Worm (Caenorhabditis elegans) whole organism, young adult: ENCODE data around the gene D1086.8.
A peak's percentile ranks its signal among the peaks of the same experiment; 100 is the strongest.

Experiments
- B0019.2 ChIP-seq: fragments of 200-800 bp; sonication (Bioruptor generic); conservative IDR thresholded peaks from 2 replicates; pipeline ENCODE4 v1.3.6; 2022; ENCODE audit warnings: missing genetic modification reagents, missing genetic modification characterization, missing compliant biosample characterization
- F22D6.2 ChIP-seq: sonication (generic microtip); optimal IDR thresholded peaks from 2 replicates; lab custom pipeline; 2016; ENCODE audit warnings: mild to moderate bottlenecking, missing genetic modification characterization, missing compliant biosample characterization
- F33H1.4 ChIP-seq: fragments of 200-800 bp; sonication (Bioruptor generic); IDR thresholded peaks from 2 replicates; pipeline ENCODE4 v1.3.6; 2022; ENCODE audit warnings: missing genetic modification reagents, missing genetic modification characterization, missing compliant biosample characterization
- K11D2.4 ChIP-seq: fragments of 200-800 bp; sonication (Bioruptor generic); IDR thresholded peaks from 2 replicates; pipeline ENCODE4 v1.3.6; 2022; ENCODE audit warnings: missing genetic modification reagents, missing genetic modification characterization, missing compliant biosample characterization
- K12H6.12 ChIP-seq: fragments of 200-800 bp; sonication (Bioruptor generic); optimal IDR thresholded peaks from 2 replicates; lab custom pipeline; 2018; ENCODE audit warnings: mild to moderate bottlenecking, missing genetic modification characterization, missing compliant biosample characterization
- T26A5.8 ChIP-seq: sonication (generic microtip); optimal IDR thresholded peaks from 2 replicates; lab custom pipeline; 2016; ENCODE audit warnings: missing genetic modification characterization, missing compliant biosample characterization
- Y53F4B.3 ChIP-seq: fragments of 200-800 bp; sonication (Bioruptor generic); IDR thresholded peaks from 2 replicates; pipeline ENCODE4 v1.3.6; 2022; ENCODE audit warnings: missing genetic modification reagents, missing genetic modification characterization, missing compliant biosample characterization
- Y53G8AR.9 ChIP-seq: fragments of 200-800 bp; sonication (Bioruptor generic); conservative IDR thresholded peaks from 2 replicates; pipeline ENCODE4 v1.3.6; 2022; ENCODE audit warnings: missing genetic modification reagents, missing genetic modification characterization, missing compliant biosample characterization
- Y56A3A.18 ChIP-seq: fragments of 200-800 bp; sonication (Bioruptor generic); IDR thresholded peaks from 2 replicates; pipeline ENCODE4 v1.3.6; 2022; ENCODE audit warnings: missing genetic modification reagents, missing genetic modification characterization, missing compliant biosample characterization
- Y79H2A.3 ChIP-seq: fragments of 200-800 bp; sonication (Bioruptor generic); conservative IDR thresholded peaks from 2 replicates; pipeline ENCODE4 v1.3.6; 2022; ENCODE audit warnings: missing genetic modification reagents, missing genetic modification characterization, missing compliant biosample characterization
- attf-5 ChIP-seq: fragments of 200-800 bp; sonication (Bioruptor generic); optimal IDR thresholded peaks from 2 replicates; lab custom pipeline; 2018; ENCODE audit warnings: mild to moderate bottlenecking, missing genetic modification characterization, missing compliant biosample characterization
- bed-1 ChIP-seq: fragments of 200-800 bp; sonication (Bioruptor generic); IDR thresholded peaks from 2 replicates; pipeline ENCODE4 v1.3.6; 2022; ENCODE audit warnings: missing genetic modification reagents, missing genetic modification characterization, missing compliant biosample characterization
- cebp-2 ChIP-seq: fragments of 200-800 bp; sonication (Bioruptor generic); IDR thresholded peaks from 2 replicates; pipeline ENCODE4 v1.3.6; 2022; ENCODE audit warnings: missing genetic modification characterization, missing compliant biosample characterization
- ceh-27 ChIP-seq: fragments of 200-800 bp; sonication (Bioruptor generic); optimal IDR thresholded peaks from 2 replicates; lab custom pipeline; 2018; ENCODE audit warnings: mild to moderate bottlenecking, missing genetic modification characterization, moderate library complexity, missing compliant biosample characterization
- ceh-40 ChIP-seq: fragments of 200-800 bp; sonication (Bioruptor generic); IDR thresholded peaks from 2 replicates; pipeline ENCODE4 v1.3.6; 2022; ENCODE audit warnings: missing genetic modification characterization, missing compliant biosample characterization
- dox-1 ChIP-seq: fragments of 200-800 bp; sonication (Bioruptor generic); IDR thresholded peaks from 2 replicates; pipeline ENCODE4 v1.3.6; 2022; ENCODE audit warnings: missing genetic modification reagents, missing genetic modification characterization, missing compliant biosample characterization
- egl-44 ChIP-seq: fragments of 200-800 bp; sonication (Bioruptor generic); IDR thresholded peaks from 2 replicates; pipeline ENCODE4 v1.3.6; 2022; ENCODE audit warnings: missing genetic modification reagents, missing genetic modification characterization, missing compliant biosample characterization
- egrh-3 ChIP-seq: fragments of 200-800 bp; sonication (Bioruptor generic); IDR thresholded peaks from 2 replicates; pipeline ENCODE4 v1.3.6; 2022; ENCODE audit warnings: missing genetic modification reagents, missing genetic modification characterization, missing compliant biosample characterization
- ets-4 ChIP-seq: fragments of 200-800 bp; sonication (Bioruptor generic); optimal IDR thresholded peaks from 2 replicates; lab custom pipeline; 2018; ENCODE audit warnings: mild to moderate bottlenecking, missing genetic modification characterization, missing compliant biosample characterization
- him-1 ChIP-seq: sonication (generic microtip); optimal IDR thresholded peaks from 2 replicates; lab custom pipeline; 2016; ENCODE audit warnings: missing genotype, missing genetic modification reagents, missing genetic modification characterization, missing compliant biosample characterization
- hmg-1.2 ChIP-seq: fragments of 200-800 bp; sonication (Bioruptor generic); IDR thresholded peaks from 2 replicates; pipeline ENCODE4 v1.3.6; 2022; ENCODE audit warnings: missing genetic modification reagents, missing genetic modification characterization, missing compliant biosample characterization
- hmg-20 ChIP-seq: fragments of 200-800 bp; sonication (Bioruptor generic); IDR thresholded peaks from 2 replicates; pipeline ENCODE4 v1.3.6; 2022; ENCODE audit warnings: missing genetic modification reagents, missing genetic modification characterization, missing compliant biosample characterization
- hsf-1 ChIP-seq: fragments of 200-800 bp; sonication (Bioruptor generic); IDR thresholded peaks from 2 replicates; pipeline ENCODE4 v1.3.6; 2022; ENCODE audit warnings: missing genetic modification reagents, missing genetic modification characterization, missing compliant biosample characterization
- lag-1 ChIP-seq: fragments of 200-800 bp; sonication (Bioruptor generic); IDR thresholded peaks from 2 replicates; pipeline ENCODE4 v1.3.6; 2022; ENCODE audit warnings: missing genetic modification reagents, missing genetic modification characterization, missing compliant biosample characterization
- let-607 ChIP-seq, 2 experiments: fragments of 200-800 bp in 1 of 2; sonication (Bioruptor generic) in 1 of 2; sonication (generic microtip) in 1 of 2; optimal IDR thresholded peaks; 2 replicates each; lab custom pipeline; 2016 to 2018; ENCODE audit warnings: mild to moderate bottlenecking in 2 of 2, missing compliant biosample characterization in 2 of 2, missing genetic modification characterization in 2 of 2, moderate library complexity in 2 of 2, missing genotype in 1 of 2
- lin-26 ChIP-seq: fragments of 200-800 bp; sonication (Bioruptor generic); IDR thresholded peaks from 2 replicates; pipeline ENCODE4 v1.3.6; 2022; ENCODE audit warnings: missing genetic modification reagents, missing genetic modification characterization, missing compliant biosample characterization
- madf-6 ChIP-seq: fragments of 200-800 bp; sonication (Bioruptor generic); IDR thresholded peaks from 2 replicates; pipeline ENCODE4 v1.3.6; 2022; ENCODE audit warnings: missing genetic modification reagents, missing genetic modification characterization, missing compliant biosample characterization
- mcd-1 ChIP-seq: fragments of 200-800 bp; sonication (Bioruptor generic); IDR thresholded peaks from 2 replicates; pipeline ENCODE4 v1.3.6; 2022; ENCODE audit warnings: missing genetic modification reagents, missing genetic modification characterization, missing compliant biosample characterization
- mes-4 ChIP-seq: sonication (generic microtip); optimal IDR thresholded peaks from 2 replicates; lab custom pipeline; 2016; ENCODE audit warnings: missing genotype, missing genetic modification characterization, missing compliant biosample characterization
- nhr-179 ChIP-seq: sonication (generic microtip); optimal IDR thresholded peaks from 2 replicates; lab custom pipeline; 2016; ENCODE audit warnings: mild to moderate bottlenecking, missing genetic modification characterization, missing compliant biosample characterization
- nhr-80 ChIP-seq: sonication (generic microtip); optimal IDR thresholded peaks from 2 replicates; lab custom pipeline; 2016; ENCODE audit warnings: missing genetic modification characterization, missing compliant biosample characterization
- pbrm-1 ChIP-seq: fragments of 200-800 bp; sonication (Bioruptor generic); IDR thresholded peaks from 2 replicates; pipeline ENCODE4 v1.3.6; 2022; ENCODE audit warnings: missing genetic modification reagents, missing genetic modification characterization, missing compliant biosample characterization
- rec-8 ChIP-seq, 2 experiments: sonication (generic microtip); optimal IDR thresholded peaks; 2 replicates each; lab custom pipeline; 2016; ENCODE audit warnings: mild to moderate bottlenecking in 2 of 2, missing genetic modification characterization in 2 of 2, missing genetic modification reagents in 2 of 2, missing genotype in 2 of 2, missing biosample characterization in 1 of 2, missing compliant biosample characterization in 1 of 2, moderate library complexity in 1 of 2
- sdz-38 ChIP-seq: sonication (generic microtip); optimal IDR thresholded peaks from 2 replicates; lab custom pipeline; 2016; ENCODE audit warnings: missing genotype, missing genetic modification characterization, missing compliant biosample characterization
- somi-1 ChIP-seq: fragments of 200-800 bp; sonication (Bioruptor generic); optimal IDR thresholded peaks from 2 replicates; lab custom pipeline; 2018; ENCODE audit warnings: mild to moderate bottlenecking, missing genetic modification characterization, missing compliant biosample characterization
- zfh-2 ChIP-seq: fragments of 200-800 bp; sonication (Bioruptor generic); conservative IDR thresholded peaks from 2 replicates; pipeline ENCODE4 v1.3.6; 2022; ENCODE audit warnings: missing genetic modification reagents, missing genetic modification characterization, missing compliant biosample characterization
- ztf-18 ChIP-seq: sonication (generic microtip); optimal IDR thresholded peaks from 2 replicates; lab custom pipeline; 2016; ENCODE audit warnings: missing genotype, mild to moderate bottlenecking, missing genetic modification characterization, missing compliant biosample characterization
- ztf-22 ChIP-seq: fragments of 200-800 bp; sonication (Bioruptor generic); optimal IDR thresholded peaks from 2 replicates; lab custom pipeline; 2018; ENCODE audit warnings: mild to moderate bottlenecking, missing genetic modification characterization, moderate library complexity, missing compliant biosample characterization
- ztf-25 ChIP-seq: fragments of 200-800 bp; sonication (Bioruptor generic); IDR thresholded peaks from 2 replicates; pipeline ENCODE4 v1.3.6; 2022; ENCODE audit warnings: missing genetic modification reagents, missing genetic modification characterization, missing compliant biosample characterization

The D1086.8 gene

DNA sequence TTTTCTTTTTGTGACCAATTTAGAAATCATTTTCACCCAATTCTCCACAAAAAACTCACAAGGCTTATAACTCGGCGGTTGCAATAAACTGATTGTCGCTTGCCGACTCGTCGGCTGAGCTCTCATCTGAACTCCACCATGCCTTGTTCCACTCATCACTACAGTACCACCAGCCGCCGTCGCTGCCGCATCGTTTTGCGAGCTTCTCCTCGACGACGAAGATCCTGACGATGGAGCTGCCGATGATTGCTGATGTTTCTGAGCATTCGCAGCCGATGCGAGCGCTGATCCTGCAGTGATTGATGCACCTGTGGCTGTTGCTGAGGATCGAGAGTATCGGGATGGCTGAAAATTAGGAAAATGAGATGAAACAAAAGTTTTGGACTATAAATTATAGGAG lies 26.8 kb downstream of the D1086.8 start:
- TF ChIP-seq zfh-2 (peak; percentile 58; the same call in 1 of the 2 replicates), hsf-1 (GFP tag; lab: Robert Waterston, UW) (no peak), K11D2.4 (peak; percentile 26; the same call in 1 of the 2 replicates), egrh-3 (peak; percentile 24; the same call in 1 of the 2 replicates)

DNA sequence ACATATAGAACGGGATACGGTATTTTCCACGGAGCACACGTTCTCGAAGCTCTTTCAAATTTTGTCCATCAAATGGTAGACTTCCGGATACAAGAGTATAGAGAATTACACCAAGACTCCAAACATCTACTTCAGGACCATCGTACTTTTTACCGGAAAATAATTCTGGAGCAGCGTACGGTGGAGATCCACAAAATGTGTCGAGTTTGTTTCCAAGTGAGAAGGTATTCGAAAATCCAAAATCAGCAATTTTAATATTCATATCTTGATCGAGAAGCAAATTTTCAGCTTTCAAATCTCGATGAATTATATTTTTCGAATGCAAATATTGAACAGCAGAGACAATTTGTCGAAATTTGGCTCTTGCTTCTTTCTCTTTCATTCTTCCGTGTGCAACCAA lies 29.3 kb downstream of the D1086.8 start:
- TF ChIP-seq ets-4 (no peak), ztf-22 (GFP tag; lab: Kevin White, UChicago) (no peak), ceh-40 (no peak)

DNA sequence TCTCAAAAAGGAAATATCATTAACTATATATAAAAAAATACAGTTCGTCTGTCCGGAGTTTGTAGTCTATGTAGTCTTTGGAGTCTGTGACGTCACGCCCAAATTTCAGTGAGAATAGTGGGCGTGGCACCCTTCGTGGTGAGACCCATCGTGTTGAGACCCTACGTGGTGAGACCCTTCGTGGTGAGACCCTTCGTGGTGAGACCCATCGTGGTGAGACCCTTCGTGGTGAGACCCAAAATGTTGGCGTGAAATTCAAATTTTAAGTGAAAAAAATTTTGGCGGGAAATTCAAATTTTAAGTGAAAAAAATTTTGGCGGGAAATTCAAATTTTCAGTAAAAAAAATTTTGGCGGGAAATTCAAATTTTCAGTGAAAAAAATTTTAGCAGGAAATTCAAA lies 30.3 kb downstream of the D1086.8 start:
- peak; percentile 51 for TF ChIP-seq mcd-1 (GFP tag; lab: Robert Waterston, UW)
- TF ChIP-seq madf-6 = peak; percentile 24; the same call in 1 of the 2 replicates
- peak; percentile 77 for TF ChIP-seq F33H1.4
- 0 out of 2 replicates have a peak, but pooled peaks have one; percentile 21 for TF ChIP-seq ztf-25 (GFP tag; lab: Robert Waterston, UW)
- 0 out of 2 replicates have a peak, but pooled peaks have one; percentile 41 for TF ChIP-seq lin-26
- TF ChIP-seq Y53G8AR.9 (GFP tag; lab: Robert Waterston, UW) = 0 out of 2 replicates have a peak, but pooled peaks have one; percentile 39
- peak; percentile 44; the same call in 1 of the 2 replicates for TF ChIP-seq dox-1

DNA sequence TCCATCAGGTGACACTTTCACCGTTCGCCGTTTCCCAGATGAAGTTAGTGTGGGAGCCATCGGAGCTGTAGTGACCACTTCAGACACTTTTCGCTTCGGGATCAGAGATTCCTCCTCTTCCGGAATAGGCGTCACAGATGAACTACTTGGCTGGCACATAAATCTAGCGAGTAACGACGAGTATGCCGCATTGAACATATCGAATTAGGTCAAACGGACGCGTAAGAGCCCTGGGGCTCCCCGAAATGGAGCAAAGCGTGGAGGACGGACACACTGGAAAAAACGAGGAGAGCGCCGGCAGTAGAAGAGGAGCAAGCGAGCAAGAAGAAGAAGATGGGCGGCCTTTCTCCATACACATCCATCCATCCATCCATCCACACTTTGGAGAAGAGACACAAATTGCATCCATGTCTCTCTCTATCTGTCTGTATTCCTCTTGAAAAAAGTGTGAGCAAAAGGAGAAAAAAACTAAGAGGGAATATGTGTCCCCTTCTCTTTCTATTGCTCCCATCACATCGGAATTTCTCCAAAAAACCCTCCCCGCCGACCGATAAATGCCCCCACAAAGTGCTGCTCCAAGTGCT lies 32.5 kb downstream of the D1086.8 start:
- TF ChIP-seq Y53F4B.3 (GFP tag; lab: Robert Waterston, UW) (no peak), zfh-2 (peak; percentile 53; the same call in 1 of the 2 replicates), K12H6.12 (no peak), ets-4 (no peak), ceh-27 (GFP tag; lab: Kevin White, UChicago) (peak; percentile 1), lin-26 (no peak), cebp-2 (no peak), him-1 (tag; lab: Kevin White, UChicago) (no peak), attf-5 (GFP tag; lab: Kevin White, UChicago) (no peak), mes-4 (tag; lab: Kevin White, UChicago) (no peak), somi-1 (GFP tag; lab: Kevin White, UChicago) (no peak)

DNA sequence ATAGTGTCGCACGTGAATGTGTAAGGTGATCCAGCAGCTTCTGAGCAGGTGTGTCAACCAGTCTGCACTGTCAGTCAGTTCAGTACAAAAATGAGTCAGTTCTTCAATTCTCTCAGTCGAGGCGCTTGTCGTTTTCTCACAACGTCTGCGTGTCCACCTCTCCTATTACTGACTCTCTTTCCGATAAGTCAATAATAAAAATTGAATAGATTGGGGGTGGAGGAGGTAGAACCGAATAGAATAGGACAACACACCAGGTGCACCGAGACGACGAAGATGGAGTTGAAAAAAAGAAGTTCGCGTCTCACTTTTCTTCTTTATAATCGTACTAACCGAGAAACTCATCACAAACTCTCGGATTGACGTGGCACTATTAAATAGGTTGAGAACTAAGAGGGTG lies 33.9 kb downstream of the D1086.8 start:
- TF ChIP-seq let-607 (tag; optimal IDR thresholded peaks at IDR 0.05; lab: Kevin White, UChicago) (no peak), dox-1 (peak; percentile 37; the same call in 1 of the 2 replicates), nhr-80 (tag; lab: Kevin White, UChicago) (peak; percentile 72), Y56A3A.18 (GFP tag; lab: Robert Waterston, UW) (no peak), ztf-18 (tag; lab: Kevin White, UChicago) (no peak), hmg-1.2 (peak; percentile 31; the same call in 1 of the 2 replicates)
- TF ChIP-seq, all 124 proteins: peak for 3

DNA sequence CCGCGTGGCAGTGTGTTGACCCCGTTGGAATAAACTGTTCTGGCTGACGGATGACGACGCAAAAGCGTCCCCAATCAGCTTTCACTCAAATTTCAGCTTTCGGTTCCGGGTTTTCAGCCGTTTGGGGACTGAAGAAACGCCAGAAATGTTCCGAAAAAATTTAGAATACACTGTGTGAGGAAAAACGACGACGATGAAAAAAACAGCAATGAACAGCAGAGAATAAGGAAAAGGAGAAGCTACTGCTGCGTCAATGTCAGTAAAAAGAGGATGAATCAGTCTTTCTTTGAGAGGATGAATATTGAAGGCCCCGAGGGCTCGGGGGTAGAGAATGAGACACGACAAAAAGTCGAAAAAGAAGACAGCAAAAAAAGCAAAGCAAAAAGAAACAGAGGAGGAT lies 35.0 kb downstream of the D1086.8 start:
- TF ChIP-seq B0019.2 (GFP tag; lab: Robert Waterston, UW) (no peak), pbrm-1 (GFP tag; lab: Robert Waterston, UW) (no peak), rec-8 (tag; optimal IDR thresholded peaks at IDR 0.05; lab: Kevin White, UChicago) (no peak), F22D6.2 (tag; lab: Kevin White, UChicago) (no peak), nhr-80 (tag; lab: Kevin White, UChicago) (no peak), nhr-179 (no peak), T26A5.8 (tag; lab: Kevin White, UChicago) (no peak), hmg-20 (GFP tag; lab: Robert Waterston, UW) (no peak), egl-44 (no peak), sdz-38 (no peak), bed-1 (GFP tag; lab: Robert Waterston, UW) (no peak), lag-1 (no peak), Y53G8AR.9 (GFP tag; lab: Robert Waterston, UW) (no peak), Y79H2A.3 (no peak), ztf-25 (GFP tag; lab: Robert Waterston, UW) (no peak)
